Worm (Caenorhabditis elegans) whole organism, young adult: ENCODE data around the gene aps-2.
A peak's percentile ranks its signal among the peaks of the same experiment; 100 is the strongest.

Experiments used
- B0336.3 ChIP-seq: fragments of 200-800 bp; sonication (Bioruptor generic); IDR thresholded peaks from 2 replicates; pipeline ENCODE4 v1.3.6; 2022; ENCODE audit warnings: missing genetic modification characterization, missing compliant biosample characterization
- D2030.7 ChIP-seq: fragments of 200-800 bp; sonication (Bioruptor generic); IDR thresholded peaks from 2 replicates; pipeline ENCODE4 v1.3.6; 2022; ENCODE audit warnings: missing genetic modification reagents, missing genetic modification characterization, missing compliant biosample characterization
- F10E7.11 ChIP-seq: sonication (generic microtip); optimal IDR thresholded peaks from 2 replicates; lab custom pipeline; 2017; ENCODE audit warnings: mild to moderate bottlenecking, missing genetic modification characterization, moderate library complexity, missing compliant biosample characterization
- F22D6.2 ChIP-seq: sonication (generic microtip); optimal IDR thresholded peaks from 2 replicates; lab custom pipeline; 2016; ENCODE audit warnings: mild to moderate bottlenecking, missing genetic modification characterization, missing compliant biosample characterization
- F33H1.4 ChIP-seq: fragments of 200-800 bp; sonication (Bioruptor generic); IDR thresholded peaks from 2 replicates; pipeline ENCODE4 v1.3.6; 2022; ENCODE audit warnings: missing genetic modification reagents, missing genetic modification characterization, missing compliant biosample characterization
- F52B5.7 ChIP-seq: sonication (generic microtip); optimal IDR thresholded peaks from 2 replicates; lab custom pipeline; 2016; ENCODE audit warnings: mild to moderate bottlenecking, missing genetic modification characterization, missing compliant biosample characterization
- F55B11.4 ChIP-seq: sonication (generic microtip); optimal IDR thresholded peaks from 2 replicates; lab custom pipeline; 2016; ENCODE audit warnings: missing compliant biosample characterization, missing genetic modification characterization, borderline replicate concordance; ENCODE audit not compliant: insufficient read depth
- F57A8.1 ChIP-seq: fragments of 200-800 bp; sonication (Bioruptor generic); optimal IDR thresholded peaks from 2 replicates; lab custom pipeline; 2018; ENCODE audit warnings: mild to moderate bottlenecking, missing genetic modification characterization, moderate library complexity, missing compliant biosample characterization
- T26A5.8 ChIP-seq: sonication (generic microtip); optimal IDR thresholded peaks from 2 replicates; lab custom pipeline; 2016; ENCODE audit warnings: missing genetic modification characterization, missing compliant biosample characterization
- Y53F4B.3 ChIP-seq: fragments of 200-800 bp; sonication (Bioruptor generic); IDR thresholded peaks from 2 replicates; pipeline ENCODE4 v1.3.6; 2022; ENCODE audit warnings: missing genetic modification reagents, missing genetic modification characterization, missing compliant biosample characterization
- Y79H2A.3 ChIP-seq: fragments of 200-800 bp; sonication (Bioruptor generic); conservative IDR thresholded peaks from 2 replicates; pipeline ENCODE4 v1.3.6; 2022; ENCODE audit warnings: missing genetic modification reagents, missing genetic modification characterization, missing compliant biosample characterization
- ZK185.1 ChIP-seq: sonication (generic microtip); optimal IDR thresholded peaks from 2 replicates; lab custom pipeline; 2016; ENCODE audit warnings: mild to moderate bottlenecking, missing genetic modification characterization, missing compliant biosample characterization; ENCODE audit not compliant: poor library complexity, severe bottlenecking
- aptf-3 ChIP-seq: fragments of 200-800 bp; sonication (Bioruptor generic); IDR thresholded peaks from 2 replicates; pipeline ENCODE4 v1.3.6; 2022; ENCODE audit warnings: missing genetic modification characterization, missing compliant biosample characterization
- attf-3 ChIP-seq: fragments of 200-800 bp; sonication (Bioruptor generic); conservative IDR thresholded peaks from 2 replicates; pipeline ENCODE4 v1.3.6; 2022; ENCODE audit warnings: missing genetic modification reagents, missing genetic modification characterization, missing compliant biosample characterization
- bed-1 ChIP-seq: fragments of 200-800 bp; sonication (Bioruptor generic); IDR thresholded peaks from 2 replicates; pipeline ENCODE4 v1.3.6; 2022; ENCODE audit warnings: missing genetic modification reagents, missing genetic modification characterization, missing compliant biosample characterization
- ccch-3 ChIP-seq: fragments of 200-800 bp; sonication (Bioruptor generic); optimal IDR thresholded peaks from 2 replicates; lab custom pipeline; 2018; ENCODE audit warnings: mild to moderate bottlenecking, missing genetic modification characterization, missing compliant biosample characterization
- cebp-1 ChIP-seq, 2 experiments: fragments of 200-800 bp in 1 of 2; sonication (Bioruptor generic) in 1 of 2; sonication (generic microtip) in 1 of 2; IDR thresholded peaks in 1 of 2; optimal IDR thresholded peaks in 1 of 2; 2 replicates each; pipeline versions ENCODE4 v1.3.6 to Lab custom; 2017 to 2022; ENCODE audit warnings: missing compliant biosample characterization in 2 of 2, missing genetic modification characterization in 2 of 2, mild to moderate bottlenecking in 1 of 2, missing genetic modification reagents in 1 of 2, moderate library complexity in 1 of 2
- cebp-2 ChIP-seq: fragments of 200-800 bp; sonication (Bioruptor generic); IDR thresholded peaks from 2 replicates; pipeline ENCODE4 v1.3.6; 2022; ENCODE audit warnings: missing genetic modification characterization, missing compliant biosample characterization
- chd-7 ChIP-seq: sonication (generic microtip); optimal IDR thresholded peaks from 2 replicates; lab custom pipeline; 2016; ENCODE audit warnings: mild to moderate bottlenecking, missing genetic modification characterization, moderate library complexity, missing compliant biosample characterization
- dox-1 ChIP-seq: fragments of 200-800 bp; sonication (Bioruptor generic); IDR thresholded peaks from 2 replicates; pipeline ENCODE4 v1.3.6; 2022; ENCODE audit warnings: missing genetic modification reagents, missing genetic modification characterization, missing compliant biosample characterization
- dpff-1 ChIP-seq: sonication (generic microtip); optimal IDR thresholded peaks from 2 replicates; lab custom pipeline; 2017; ENCODE audit warnings: mild to moderate bottlenecking, missing genetic modification characterization, missing compliant biosample characterization
- egl-18 ChIP-seq: fragments of 200-800 bp; sonication (Bioruptor generic); IDR thresholded peaks from 2 replicates; pipeline ENCODE4 v1.3.6; 2022; ENCODE audit warnings: missing genetic modification reagents, missing genetic modification characterization, missing compliant biosample characterization
- him-1 ChIP-seq: sonication (generic microtip); optimal IDR thresholded peaks from 2 replicates; lab custom pipeline; 2016; ENCODE audit warnings: missing genotype, missing genetic modification reagents, missing genetic modification characterization, missing compliant biosample characterization
- madf-10 ChIP-seq: sonication (generic microtip); optimal IDR thresholded peaks from 2 replicates; lab custom pipeline; 2016; ENCODE audit warnings: mild to moderate bottlenecking, missing genetic modification characterization, missing compliant biosample characterization
- mcd-1 ChIP-seq: fragments of 200-800 bp; sonication (Bioruptor generic); IDR thresholded peaks from 2 replicates; pipeline ENCODE4 v1.3.6; 2022; ENCODE audit warnings: missing genetic modification reagents, missing genetic modification characterization, missing compliant biosample characterization
- mel-28 ChIP-seq: sonication (generic microtip); optimal IDR thresholded peaks from 2 replicates; lab custom pipeline; 2016; ENCODE audit warnings: borderline replicate concordance, mild to moderate bottlenecking, missing genetic modification characterization, missing compliant biosample characterization
- nhr-179 ChIP-seq: sonication (generic microtip); optimal IDR thresholded peaks from 2 replicates; lab custom pipeline; 2016; ENCODE audit warnings: mild to moderate bottlenecking, missing genetic modification characterization, missing compliant biosample characterization
- nhr-80 ChIP-seq: sonication (generic microtip); optimal IDR thresholded peaks from 2 replicates; lab custom pipeline; 2016; ENCODE audit warnings: missing genetic modification characterization, missing compliant biosample characterization
- nhr-90 ChIP-seq: sonication (generic microtip); optimal IDR thresholded peaks from 2 replicates; lab custom pipeline; 2016; ENCODE audit warnings: missing genotype, mild to moderate bottlenecking, missing genetic modification characterization, missing compliant biosample characterization
- pha-4 ChIP-seq: fragments of 150-350 bp; sonication (generic microtip); optimal IDR thresholded peaks from 2 replicates; lab custom pipeline; 2014; ENCODE audit warnings: missing biosample characterization, missing genetic modification reagents, missing genetic modification characterization
- rec-8 ChIP-seq, 2 experiments: sonication (generic microtip); optimal IDR thresholded peaks; 2 replicates each; lab custom pipeline; 2016; ENCODE audit warnings: mild to moderate bottlenecking in 2 of 2, missing genetic modification characterization in 2 of 2, missing genetic modification reagents in 2 of 2, missing genotype in 2 of 2, missing biosample characterization in 1 of 2, missing compliant biosample characterization in 1 of 2, moderate library complexity in 1 of 2
- sdz-38 ChIP-seq: sonication (generic microtip); optimal IDR thresholded peaks from 2 replicates; lab custom pipeline; 2016; ENCODE audit warnings: missing genotype, missing genetic modification characterization, missing compliant biosample characterization
- snpc-1.1 ChIP-seq: sonication (generic microtip); optimal IDR thresholded peaks from 2 replicates; lab custom pipeline; 2017; ENCODE audit warnings: missing genetic modification characterization, mild to moderate bottlenecking, missing compliant biosample characterization, antibody characterized with exemption, moderate library complexity, missing genotype, missing genetic modification reagents; ENCODE audit not compliant: insufficient read depth
- tlf-1 ChIP-seq: fragments of 200-800 bp; sonication (Bioruptor generic); optimal IDR thresholded peaks from 2 replicates; lab custom pipeline; 2018; ENCODE audit warnings: mild to moderate bottlenecking, missing genetic modification characterization, missing compliant biosample characterization
- unc-130 ChIP-seq: sonication (generic microtip); optimal IDR thresholded peaks from 2 replicates; lab custom pipeline; 2016; ENCODE audit warnings: missing genetic modification reagents, missing genetic modification characterization, missing compliant biosample characterization
- xnd-1 ChIP-seq: sonication (generic microtip); optimal IDR thresholded peaks from 2 replicates; lab custom pipeline; 2016; ENCODE audit warnings: missing genotype, missing genetic modification reagents, missing genetic modification characterization, missing compliant biosample characterization

aps-2 gene

ce11 chrX:4490400-4490799 is 32.3 kb downstream of the aps-2 start:
- no peak for TF ChIP-seq egl-18
- TF ChIP-seq ccch-3 (GFP tag; lab: Kevin White, UChicago): no peak
- no peak for TF ChIP-seq nhr-90
- TF ChIP-seq cebp-1 (GFP tag; IDR thresholded peaks at IDR 0.05; lab: Robert Waterston, UW): no peak
- peak; percentile 91 for TF ChIP-seq cebp-1 (tag; optimal IDR thresholded peaks at IDR 0.05; lab: Kevin White, UChicago)
- TF ChIP-seq Y53F4B.3 (GFP tag; lab: Robert Waterston, UW): no peak
- TF ChIP-seq him-1 (tag; lab: Kevin White, UChicago): no peak

- TF ChIP-seq F57A8.1: no peak
- TF ChIP-seq sdz-38 (tag; lab: Kevin White, UChicago): no peak
- no peak for TF ChIP-seq tlf-1 (GFP tag; lab: Kevin White, UChicago)
- TF ChIP-seq xnd-1 (tag; lab: Kevin White, UChicago): no peak
- TF ChIP-seq ZK185.1 (tag; lab: Kevin White, UChicago): no peak
- no peak for TF ChIP-seq pha-4 (tag; lab: Kevin White, UChicago)
- no peak for TF ChIP-seq unc-130 (GFP tag; lab: Kevin White, UChicago)
- TF ChIP-seq snpc-1.1 (tag; lab: Kevin White, UChicago): no peak
- no peak for TF ChIP-seq D2030.7 (GFP tag; lab: Robert Waterston, UW)
- no peak for TF ChIP-seq aptf-3 (GFP tag; lab: Robert Waterston, UW)
- no peak for TF ChIP-seq nhr-90
- no peak for TF ChIP-seq madf-10 (tag; lab: Kevin White, UChicago)
Measured at ce11 chrX:4492199-4492598, 34.1 kb downstream of the aps-2 start, which contains the start of gene F46H6.5. Gene F46H6.5 (minus strand): TSS chrX:4492208.

ce11 chrX:4493439-4494006 is 35.5 kb downstream of the aps-2 start:
- TF ChIP-seq mcd-1 (GFP tag; lab: Robert Waterston, UW) (no peak), egl-18 (no peak), F22D6.2 (no peak), attf-3 (GFP tag; lab: Robert Waterston, UW) (no peak), nhr-80 (no peak), mel-28 (tag; lab: Kevin White, UChicago) (no peak), cebp-2 (GFP tag; lab: Robert Waterston, UW) (no peak)
- TF ChIP-seq, all 124 proteins: peak for 0

ce11 chrX:4495814-4496567 is 37.9 kb downstream of the aps-2 start:
- TF ChIP-seq F10E7.11 (tag; lab: Kevin White, UChicago) (no peak), chd-7 (tag; lab: Kevin White, UChicago) (no peak), Y79H2A.3 (GFP tag; lab: Robert Waterston, UW) (no peak), cebp-1 (GFP tag; IDR thresholded peaks at IDR 0.05; lab: Robert Waterston, UW) (no peak), cebp-1 (tag; optimal IDR thresholded peaks at IDR 0.05; lab: Kevin White, UChicago) (no peak), nhr-90 (no peak), T26A5.8 (tag; lab: Kevin White, UChicago) (no peak), dox-1 (GFP tag; lab: Robert Waterston, UW) (no peak), F52B5.7 (tag; lab: Kevin White, UChicago) (no peak), rec-8 (tag; optimal IDR thresholded peaks at IDR 0.05; lab: Kevin White, UChicago) (no peak), D2030.7 (GFP tag; lab: Robert Waterston, UW) (no peak), aptf-3 (GFP tag; lab: Robert Waterston, UW) (no peak), F55B11.4 (no peak), B0336.3 (GFP tag; lab: Robert Waterston, UW) (no peak), nhr-179 (tag; lab: Kevin White, UChicago) (no peak), F33H1.4 (GFP tag; lab: Robert Waterston, UW) (no peak), madf-10 (tag; lab: Kevin White, UChicago) (no peak), dpff-1 (no peak), bed-1 (GFP tag; lab: Robert Waterston, UW) (no peak), xnd-1 (tag; lab: Kevin White, UChicago) (no peak)
